Worm (Caenorhabditis elegans): ENCODE measurements around the gene ugt-17.
A peak's percentile ranks its signal among the peaks of the same experiment; 100 is the strongest.

ugt-17 gene

DNA sequence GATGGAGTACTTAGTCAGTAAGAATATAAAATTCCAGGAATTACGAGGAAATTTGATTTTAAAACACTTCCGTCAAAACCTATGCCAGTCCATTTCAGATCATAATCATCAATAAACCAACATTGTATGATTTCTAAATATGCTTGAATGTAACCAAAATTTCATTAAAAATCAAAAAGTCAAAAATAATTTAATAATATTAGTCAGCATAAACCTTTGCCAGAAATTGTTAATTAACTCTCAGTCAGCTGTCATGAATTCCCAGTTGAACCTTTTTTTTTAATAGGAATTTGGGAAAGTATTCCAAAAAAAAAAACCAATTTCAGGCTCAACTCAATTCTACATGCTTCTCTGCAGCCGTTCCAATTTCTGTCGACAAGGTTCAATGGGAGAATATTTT, 43.6 kb upstream of the ugt-17 start, which contains the start of gene srsx-26:
TSS of gene srsx-26 (plus strand) at position 301 of the 400 bp plus-strand sequence.
- TF ChIP-seq lin-13 (tag; optimal IDR thresholded peaks at IDR 0.05) = no peak
- TF ChIP-seq ceh-43 (GFP tag; optimal IDR thresholded peaks at IDR 0.05) = no peak
- TF ChIP-seq cnd-1 (tag; optimal IDR thresholded peaks at IDR 0.05) = no peak
- TF ChIP-seq elt-3 (tag; optimal IDR thresholded peaks at IDR 0.05) = no peak
- TF ChIP-seq snpc-4 (tag; optimal IDR thresholded peaks at IDR 0.05) = no peak
- no peak for TF ChIP-seq unc-62 (GFP tag; optimal IDR thresholded peaks at IDR 0.05)
- TF ChIP-seq nhr-237 (tag; optimal IDR thresholded peaks at IDR 0.05) = no peak
- TF ChIP-seq nhr-12 (tag; optimal IDR thresholded peaks at IDR 0.05) = no peak
- TF ChIP-seq ztf-11 (tag; optimal IDR thresholded peaks at IDR 0.05) = no peak
- TF ChIP-seq flh-1 (GFP tag; optimal IDR thresholded peaks at IDR 0.05) = no peak
- no peak for TF ChIP-seq pha-4 (tag; optimal IDR thresholded peaks at IDR 0.05)
- no peak for TF ChIP-seq ceh-83 (GFP tag; optimal IDR thresholded peaks at IDR 0.05)
- no peak for TF ChIP-seq blmp-1 (tag; optimal IDR thresholded peaks at IDR 0.05)
- TF ChIP-seq bed-3 (GFP tag; optimal IDR thresholded peaks at IDR 0.05) = no peak
- TF ChIP-seq mab-5 (tag; optimal IDR thresholded peaks at IDR 0.05) = no peak

DNA sequence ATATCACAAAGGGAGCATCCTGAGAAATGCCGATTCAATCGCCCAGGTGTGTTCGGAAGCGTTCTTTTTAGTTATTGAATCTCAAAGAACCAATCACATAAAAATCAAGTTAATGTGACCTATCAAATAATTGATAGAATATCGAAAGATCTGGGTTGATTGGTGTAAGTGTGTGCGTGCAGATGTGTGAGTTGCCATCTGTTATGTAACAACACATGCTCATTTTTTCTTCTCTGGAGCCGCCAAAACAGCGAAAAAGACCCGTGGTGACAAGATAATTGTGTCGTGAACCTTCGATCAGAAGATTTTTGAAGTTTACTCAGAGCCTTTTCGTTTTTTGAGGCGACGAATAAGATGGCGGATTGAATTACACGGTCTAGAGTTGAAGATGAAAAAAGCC, 42.0 kb upstream of the ugt-17 start:
- peak; percentile 52 for TF ChIP-seq hlh-1 (tag; optimal IDR thresholded peaks at IDR 0.05)
- TF ChIP-seq ham-2 (GFP tag; optimal IDR thresholded peaks at IDR 0.05) = no peak
- peak; percentile 16 for TF ChIP-seq unc-120 (tag; optimal IDR thresholded peaks at IDR 0.05; ENCODE audit: poor library complexity, severe bottlenecking)
- TF ChIP-seq unc-62 (GFP tag; optimal IDR thresholded peaks at IDR 0.05) = peak; percentile 44

- no peak for TF ChIP-seq sem-2 (GFP tag; optimal IDR thresholded peaks at IDR 0.05)
- TF ChIP-seq hlh-1 (tag; optimal IDR thresholded peaks at IDR 0.05) = peak; percentile 27
- TF ChIP-seq ceh-83 (GFP tag; optimal IDR thresholded peaks at IDR 0.05) = no peak
These were observed 40.9 kb upstream of the ugt-17 start, which contains the start of gene C51E3.9 for ce11 chrV:10145653-10146052. TSS of gene C51E3.9 (plus strand) at chrV:10145953.

DNA sequence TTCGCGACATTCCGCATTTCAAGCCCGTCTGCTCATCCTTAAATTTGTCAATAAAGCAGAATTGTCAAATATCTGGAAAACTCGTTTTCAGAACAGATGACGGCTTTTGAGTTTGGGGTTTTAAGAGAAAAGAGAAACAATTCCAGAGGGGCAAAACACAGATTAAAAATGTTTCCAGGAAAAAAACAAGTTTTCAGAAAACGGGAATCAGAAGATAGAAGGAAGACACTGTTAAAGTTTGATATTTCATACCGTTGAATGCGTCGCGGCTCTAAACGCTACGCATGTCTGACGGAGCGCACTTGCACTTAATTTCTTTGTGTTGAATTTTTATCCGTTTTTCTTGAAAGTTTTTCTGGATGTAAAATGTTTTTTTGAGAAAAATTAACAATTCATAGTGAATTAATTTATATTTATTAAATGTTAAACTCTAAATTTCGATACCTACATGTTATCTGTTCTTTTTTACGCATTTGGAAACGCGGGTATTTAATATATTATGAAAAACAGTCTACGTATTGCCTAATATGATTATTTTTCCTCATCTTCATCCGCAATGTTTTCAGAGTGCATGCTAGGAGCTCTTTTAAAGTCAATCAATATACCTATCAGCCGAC, 29.4 kb upstream of the ugt-17 start, which contains the start of the genes C08B6.18, wdr-20 and C08B6.8:
TSS of gene C08B6.18 (minus strand) at position 51 of the 617 bp plus-strand sequence.
TSS of gene wdr-20 (minus strand) at position 82 of the 617 bp plus-strand sequence.
TSS of gene C08B6.8 (plus strand) at position 567 of the 617 bp plus-strand sequence.
- TF ChIP-seq mab-5 (tag; optimal IDR thresholded peaks at IDR 0.05) (no peak), M03D4.4 (tag; optimal IDR thresholded peaks at IDR 0.05) (no peak), bed-3 (GFP tag; optimal IDR thresholded peaks at IDR 0.05) (no peak), unc-62 (GFP tag; optimal IDR thresholded peaks at IDR 0.05) (no peak), ceh-39 (tag; optimal IDR thresholded peaks at IDR 0.05) (no peak), elt-1 (tag; optimal IDR thresholded peaks at IDR 0.05; ENCODE audit: borderline replicate concordance, insufficient read depth) (no peak), zip-8 (tag; optimal IDR thresholded peaks at IDR 0.05) (no peak), pha-4 (tag; optimal IDR thresholded peaks at IDR 0.05) (peak; percentile 26), hlh-1 (tag; optimal IDR thresholded peaks at IDR 0.05) (no peak), nhr-2 (tag; optimal IDR thresholded peaks at IDR 0.05) (no peak), elt-3 (tag; optimal IDR thresholded peaks at IDR 0.05) (no peak), ces-1 (GFP tag; optimal IDR thresholded peaks at IDR 0.05) (peak; percentile 40), lsy-2 (tag; optimal IDR thresholded peaks at IDR 0.05) (peak; percentile 41), snpc-4 (tag; optimal IDR thresholded peaks at IDR 0.05) (no peak), nhr-76 (tag; optimal IDR thresholded peaks at IDR 0.05) (no peak), mep-1 (tag; optimal IDR thresholded peaks at IDR 0.05) (peak; percentile 59), ztf-11 (tag; optimal IDR thresholded peaks at IDR 0.05) (no peak), mls-2 (tag; optimal IDR thresholded peaks at IDR 0.05) (no peak), ceh-43 (GFP tag; optimal IDR thresholded peaks at IDR 0.05) (no peak), nhr-28 (tag; optimal IDR thresholded peaks at IDR 0.05) (no peak), drap-1 (GFP tag; optimal IDR thresholded peaks at IDR 0.05) (no peak), lin-32 (GFP tag; optimal IDR thresholded peaks at IDR 0.05) (no peak), ham-2 (GFP tag; optimal IDR thresholded peaks at IDR 0.05) (no peak), blmp-1 (tag; optimal IDR thresholded peaks at IDR 0.05) (no peak), cnd-1 (tag; optimal IDR thresholded peaks at IDR 0.05) (no peak), nhr-237 (tag; optimal IDR thresholded peaks at IDR 0.05) (peak; percentile 26), unc-39 (tag; optimal IDR thresholded peaks at IDR 0.05) (no peak), flh-1 (GFP tag; optimal IDR thresholded peaks at IDR 0.05) (no peak), ceh-83 (GFP tag; optimal IDR thresholded peaks at IDR 0.05) (no peak), sem-2 (GFP tag; optimal IDR thresholded peaks at IDR 0.05) (no peak), nhr-12 (tag; optimal IDR thresholded peaks at IDR 0.05) (no peak), lin-13 (tag; optimal IDR thresholded peaks at IDR 0.05) (no peak), unc-120 (tag; optimal IDR thresholded peaks at IDR 0.05; ENCODE audit: poor library complexity, severe bottlenecking) (no peak), tbx-8 (GFP tag; optimal IDR thresholded peaks at IDR 0.05) (no peak), sptf-1 (tag; optimal IDR thresholded peaks at IDR 0.05) (no peak)
